Fruit fly (Drosophila melanogaster): Measurements from ENCODE around the gene CASK.

The CASK gene

dm6 chr3R:21781448-21781847, 41.0 kb downstream of the CASK start (continued):
- peak; percentile 66 for TF ChIP-seq Xbp1 (GFP tag; optimal IDR thresholded peaks at IDR 0.05)
- TF ChIP-seq croc (GFP tag; conservative IDR thresholded peaks at IDR 0.05): peak; percentile 33; the same call in 1 of the 3 replicates
- TF ChIP-seq CG30403 (GFP tag; optimal IDR thresholded peaks at IDR 0.05): peak; percentile 76
- peak; percentile 48 for TF ChIP-seq Mes4 (GFP tag; optimal IDR thresholded peaks at IDR 0.05)
- peak; percentile 61; the same call in 1 of the 3 replicates for TF ChIP-seq zfh1 (GFP tag; IDR thresholded peaks at IDR 0.05)
- TF ChIP-seq CG6765 (GFP tag; optimal IDR thresholded peaks at IDR 0.05): no peak
- TF ChIP-seq rib (GFP tag; IDR thresholded peaks at IDR 0.05): no peak
- TF ChIP-seq Deaf1 (tag; optimal IDR thresholded peaks at IDR 0.05): peak; percentile 45
- no peak for TF ChIP-seq Sox100B (GFP tag; optimal IDR thresholded peaks at IDR 0.05)
- TF ChIP-seq CG2678 (tag; optimal IDR thresholded peaks at IDR 0.05): peak; percentile 80
- TF ChIP-seq abd-A (tag; optimal IDR thresholded peaks at IDR 0.05): no peak
- TF ChIP-seq Mad (GFP tag; optimal IDR thresholded peaks at IDR 0.05): peak; percentile 51
- TF ChIP-seq sug (tag; optimal IDR thresholded peaks at IDR 0.05): peak; percentile 17
- no peak for TF ChIP-seq grn (GFP tag; optimal IDR thresholded peaks at IDR 0.05)
- peak; percentile 77 for TF ChIP-seq lbe (GFP tag; optimal IDR thresholded peaks at IDR 0.05)
- peak; percentile 51 for TF ChIP-seq pum (GFP tag; optimal IDR thresholded peaks at IDR 0.05)
- peak; percentile 64 for TF ChIP-seq CG10267 (tag; optimal IDR thresholded peaks at IDR 0.05)
- no peak for TF ChIP-seq CG2116 (GFP tag; optimal IDR thresholded peaks at IDR 0.05)
- TF ChIP-seq Dfd (GFP tag; optimal IDR thresholded peaks at IDR 0.05): no peak
- peak; percentile 35 for TF ChIP-seq caup (GFP tag; optimal IDR thresholded peaks at IDR 0.05; ENCODE audit: severe bottlenecking)
- TF ChIP-seq tx (GFP tag; optimal IDR thresholded peaks at IDR 0.05): peak; percentile 70
- TF ChIP-seq Taf1 (GFP tag; IDR thresholded peaks at IDR 0.05): no peak
- peak; percentile 52 for TF ChIP-seq CG16815 (GFP tag; optimal IDR thresholded peaks at IDR 0.05)
- TF ChIP-seq gt (GFP tag; IDR thresholded peaks at IDR 0.05): no peak
- peak; percentile 55; the same call in 2 of the 3 replicates for TF ChIP-seq H15 (GFP tag; IDR thresholded peaks at IDR 0.05)
- peak; percentile 62 for TF ChIP-seq CG12219 (GFP tag; optimal IDR thresholded peaks at IDR 0.05)
- peak; percentile 15 for TF ChIP-seq crc (GFP tag; optimal IDR thresholded peaks at IDR 0.05)
- TF ChIP-seq CG33213 (GFP tag; optimal IDR thresholded peaks at IDR 0.05): peak; percentile 12
- peak; percentile 16 for TF ChIP-seq CG33557 (GFP tag; optimal IDR thresholded peaks at IDR 0.05)
- TF ChIP-seq Doc2 (GFP tag; IDR thresholded peaks at IDR 0.05): no peak
- no peak for TF ChIP-seq Poxn (GFP tag; IDR thresholded peaks at IDR 0.05)
- peak; percentile 33; the same call in 1 of the 2 replicates for TF ChIP-seq CG11247 (GFP tag; IDR thresholded peaks at IDR 0.05)
- no peak for TF ChIP-seq CG7271 (tag; optimal IDR thresholded peaks at IDR 0.05)
- TF ChIP-seq gsb-n (tag; optimal IDR thresholded peaks at IDR 0.05): peak; percentile 30
- no peak for TF ChIP-seq wor (GFP tag; IDR thresholded peaks at IDR 0.05)
- TF ChIP-seq CG17568 (GFP tag; optimal IDR thresholded peaks at IDR 0.05): no peak
- no peak for TF ChIP-seq jing (GFP tag; optimal IDR thresholded peaks at IDR 0.05)
- TF ChIP-seq CG9727 (GFP tag; optimal IDR thresholded peaks at IDR 0.05): peak; percentile 68
- TF ChIP-seq Nf-YB (GFP tag; optimal IDR thresholded peaks at IDR 0.05): peak; percentile 36
- TF ChIP-seq luna (GFP tag; optimal IDR thresholded peaks at IDR 0.05): peak; percentile 34
- no peak for TF ChIP-seq CG3065 (GFP tag; optimal IDR thresholded peaks at IDR 0.05)
- TF ChIP-seq az2 (GFP tag; optimal IDR thresholded peaks at IDR 0.05): peak; percentile 63
- no peak for TF ChIP-seq insv (GFP tag; optimal IDR thresholded peaks at IDR 0.05)
- peak; percentile 10 for TF ChIP-seq CG4854 (GFP tag; optimal IDR thresholded peaks at IDR 0.05)
- peak; percentile 59 for TF ChIP-seq HHEX (GFP tag; optimal IDR thresholded peaks at IDR 0.05)
- no peak for TF ChIP-seq Hey (tag; optimal IDR thresholded peaks at IDR 0.05)
- TF ChIP-seq ham (GFP tag; IDR thresholded peaks at IDR 0.05): no peak
- no peak for TF ChIP-seq Asciz (GFP tag; optimal IDR thresholded peaks at IDR 0.05)
- TF ChIP-seq CG7786 (GFP tag; optimal IDR thresholded peaks at IDR 0.05): peak; percentile 60
- peak; percentile 53; the same call in 1 of the 2 replicates for TF ChIP-seq klu (GFP tag; IDR thresholded peaks at IDR 0.05)
- TF ChIP-seq CG7372 (GFP tag; IDR thresholded peaks at IDR 0.05): peak; percentile 50
